Worm (Caenorhabditis elegans) whole organism, mixed stage, embryonic: ENCODE measurements around the gene gar-2.
A peak's percentile ranks its signal among the peaks of the same experiment; 100 is the strongest.

Experiments
- M03D4.4 ChIP-seq: sonication (generic microtip); optimal IDR thresholded peaks from 2 replicates; lab custom pipeline; 2017; ENCODE audit warnings: mild to moderate bottlenecking, missing genetic modification characterization, missing compliant biosample characterization
- bed-3 ChIP-seq: fragments of 200-800 bp; sonication (Bioruptor generic); optimal IDR thresholded peaks from 3 replicates; lab custom pipeline; 2018; ENCODE audit warnings: mild to moderate bottlenecking, missing genetic modification characterization, moderate library complexity, missing compliant biosample characterization
- blmp-1 ChIP-seq: fragments of 150-350 bp; optimal IDR thresholded peaks from 2 replicates; lab custom pipeline; 2014; ENCODE audit warnings: missing biosample characterization, missing genetic modification characterization
- ceh-39 ChIP-seq: fragments of 150-350 bp; optimal IDR thresholded peaks from 2 replicates; lab custom pipeline; 2014; ENCODE audit warnings: missing biosample characterization, missing genetic modification characterization
- ceh-43 ChIP-seq: fragments of 200-800 bp; sonication (Bioruptor generic); optimal IDR thresholded peaks from 2 replicates; lab custom pipeline; 2018; ENCODE audit warnings: mild to moderate bottlenecking, missing genetic modification characterization, moderate library complexity, missing compliant biosample characterization
- ces-1 ChIP-seq: fragments of 150-350 bp; optimal IDR thresholded peaks from 2 replicates; lab custom pipeline; 2014; ENCODE audit warnings: missing biosample characterization, missing genetic modification reagents, missing genetic modification characterization
- cnd-1 ChIP-seq: fragments of 200-800 bp; sonication (Bioruptor generic); optimal IDR thresholded peaks from 2 replicates; lab custom pipeline; 2018; ENCODE audit warnings: mild to moderate bottlenecking, missing genetic modification characterization, missing compliant biosample characterization
- drap-1 ChIP-seq: fragments of 200-800 bp; sonication (Bioruptor generic); optimal IDR thresholded peaks from 3 replicates; lab custom pipeline; 2018; ENCODE audit warnings: mild to moderate bottlenecking, missing genetic modification characterization, missing compliant biosample characterization
- elt-1 ChIP-seq: sonication (generic microtip); optimal IDR thresholded peaks from 2 replicates; lab custom pipeline; 2017; ENCODE audit warnings: missing genetic modification characterization, mild to moderate bottlenecking, missing compliant biosample characterization, antibody characterized with exemption, moderate library complexity, borderline replicate concordance; ENCODE audit not compliant: insufficient read depth
- elt-3 ChIP-seq: fragments of 150-350 bp; optimal IDR thresholded peaks from 2 replicates; lab custom pipeline; 2014; ENCODE audit warnings: missing biosample characterization, missing genetic modification characterization
- flh-1 ChIP-seq: fragments of 200-800 bp; sonication (Bioruptor generic); optimal IDR thresholded peaks from 2 replicates; lab custom pipeline; 2018; ENCODE audit warnings: mild to moderate bottlenecking, missing genetic modification characterization, moderate library complexity, missing compliant biosample characterization
- ham-2 ChIP-seq: fragments of 200-800 bp; sonication (Bioruptor generic); optimal IDR thresholded peaks from 2 replicates; lab custom pipeline; 2018; ENCODE audit warnings: mild to moderate bottlenecking, missing genetic modification characterization, missing compliant biosample characterization
- hlh-1 ChIP-seq: fragments of 150-350 bp; optimal IDR thresholded peaks from 2 replicates; lab custom pipeline; 2014; ENCODE audit warnings: missing biosample characterization, missing genetic modification reagents, missing genetic modification characterization
- lin-13 ChIP-seq: fragments of 150-350 bp; optimal IDR thresholded peaks from 2 replicates; lab custom pipeline; 2014; ENCODE audit warnings: missing biosample characterization, missing genetic modification characterization
- lin-32 ChIP-seq: fragments of 200-800 bp; sonication (Bioruptor generic); optimal IDR thresholded peaks from 2 replicates; lab custom pipeline; 2018; ENCODE audit warnings: mild to moderate bottlenecking, missing genetic modification characterization, missing compliant biosample characterization
- lsy-2 ChIP-seq: fragments of 150-350 bp; optimal IDR thresholded peaks from 2 replicates; lab custom pipeline; 2014; ENCODE audit warnings: missing biosample characterization, missing genetic modification characterization
- mab-5 ChIP-seq: fragments of 150-350 bp; optimal IDR thresholded peaks from 2 replicates; lab custom pipeline; 2014; ENCODE audit warnings: missing biosample characterization, missing genetic modification characterization
- mep-1 ChIP-seq: fragments of 150-350 bp; optimal IDR thresholded peaks from 2 replicates; lab custom pipeline; 2017; ENCODE audit warnings: missing biosample characterization, missing genetic modification reagents, missing genetic modification characterization, inconsistent platforms
- mls-2 ChIP-seq: sonication (generic microtip); optimal IDR thresholded peaks from 2 replicates; lab custom pipeline; 2016; ENCODE audit warnings: mild to moderate bottlenecking, missing genetic modification characterization, moderate library complexity, missing compliant biosample characterization
- nhr-12 ChIP-seq: fragments of 150-350 bp; optimal IDR thresholded peaks from 2 replicates; lab custom pipeline; 2014; ENCODE audit warnings: missing biosample characterization, missing genetic modification characterization
- nhr-237 ChIP-seq: fragments of 150-350 bp; optimal IDR thresholded peaks from 2 replicates; lab custom pipeline; 2014; ENCODE audit warnings: missing biosample characterization, missing genetic modification characterization
- nhr-28 ChIP-seq: fragments of 150-350 bp; optimal IDR thresholded peaks from 2 replicates; lab custom pipeline; 2014; ENCODE audit warnings: missing biosample characterization, missing genetic modification characterization
- nhr-76 ChIP-seq: sonication (generic microtip); optimal IDR thresholded peaks from 2 replicates; lab custom pipeline; 2017; ENCODE audit warnings: missing biosample characterization, missing genetic modification characterization
- pha-4 ChIP-seq: fragments of 150-350 bp; optimal IDR thresholded peaks from 2 replicates; lab custom pipeline; 2018; ENCODE audit warnings: missing biosample characterization, missing genetic modification reagents, missing genetic modification characterization
- sem-2 ChIP-seq: fragments of 200-800 bp; sonication (Bioruptor generic); optimal IDR thresholded peaks from 2 replicates; lab custom pipeline; 2018; ENCODE audit warnings: mild to moderate bottlenecking, missing genetic modification characterization, missing compliant biosample characterization
- snpc-4 ChIP-seq: fragments of 150-350 bp; optimal IDR thresholded peaks from 2 replicates; lab custom pipeline; 2014; ENCODE audit warnings: missing biosample characterization, missing genetic modification characterization
- sptf-1 ChIP-seq: sonication (generic microtip); optimal IDR thresholded peaks from 2 replicates; lab custom pipeline; 2017; ENCODE audit warnings: mild to moderate bottlenecking, missing genetic modification characterization, moderate library complexity, missing compliant biosample characterization
- tbx-8 ChIP-seq: fragments of 200-800 bp; sonication (Bioruptor generic); optimal IDR thresholded peaks from 2 replicates; lab custom pipeline; 2018; ENCODE audit warnings: mild to moderate bottlenecking, missing genetic modification characterization, moderate library complexity, missing compliant biosample characterization
- unc-120 ChIP-seq: sonication (generic microtip); optimal IDR thresholded peaks from 2 replicates; lab custom pipeline; 2017; ENCODE audit warnings: missing genetic modification characterization, missing compliant biosample characterization; ENCODE audit not compliant: poor library complexity, severe bottlenecking
- unc-39 ChIP-seq: fragments of 150-350 bp; optimal IDR thresholded peaks from 2 replicates; lab custom pipeline; 2014; ENCODE audit warnings: missing biosample characterization, missing genetic modification characterization
- unc-62 ChIP-seq: fragments of 150-350 bp; optimal IDR thresholded peaks from 2 replicates; lab custom pipeline; 2014; ENCODE audit warnings: missing biosample characterization, missing genetic modification reagents, missing genetic modification characterization
- zip-8 ChIP-seq: fragments of 150-350 bp; optimal IDR thresholded peaks from 2 replicates; lab custom pipeline; 2014; ENCODE audit warnings: missing biosample characterization, missing genetic modification characterization
- ztf-11 ChIP-seq: fragments of 150-350 bp; optimal IDR thresholded peaks from 2 replicates; lab custom pipeline; 2014; ENCODE audit warnings: missing biosample characterization, missing genetic modification characterization

gar-2 gene

DNA sequence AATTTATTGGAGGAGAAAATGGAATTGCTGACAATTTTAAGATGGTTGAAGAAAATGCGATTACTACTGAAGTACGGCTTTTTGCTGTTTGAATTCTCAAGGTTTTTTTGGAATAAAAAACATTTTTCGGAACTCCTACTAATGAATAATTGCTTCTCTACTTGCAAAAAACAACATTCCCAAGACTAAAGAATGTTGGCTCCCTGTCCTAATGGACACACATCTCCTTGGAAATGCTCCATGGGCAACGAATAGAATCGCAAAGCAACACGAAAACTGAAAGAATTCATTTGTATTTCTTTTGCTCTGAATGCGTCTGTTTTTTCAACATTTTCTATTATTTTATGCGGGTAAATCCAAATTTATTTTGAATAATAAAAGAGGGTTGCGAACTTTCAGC is 36.3 kb upstream of the gar-2 start, which contains the start of gene C18F10.2:
C18F10.2 (plus strand) TSS at position 301 of the 400 bp plus-strand sequence.
- TF ChIP-seq ceh-43 (no peak), pha-4 (tag; lab: Kevin White, UChicago) (no peak), mep-1 (no peak)

DNA sequence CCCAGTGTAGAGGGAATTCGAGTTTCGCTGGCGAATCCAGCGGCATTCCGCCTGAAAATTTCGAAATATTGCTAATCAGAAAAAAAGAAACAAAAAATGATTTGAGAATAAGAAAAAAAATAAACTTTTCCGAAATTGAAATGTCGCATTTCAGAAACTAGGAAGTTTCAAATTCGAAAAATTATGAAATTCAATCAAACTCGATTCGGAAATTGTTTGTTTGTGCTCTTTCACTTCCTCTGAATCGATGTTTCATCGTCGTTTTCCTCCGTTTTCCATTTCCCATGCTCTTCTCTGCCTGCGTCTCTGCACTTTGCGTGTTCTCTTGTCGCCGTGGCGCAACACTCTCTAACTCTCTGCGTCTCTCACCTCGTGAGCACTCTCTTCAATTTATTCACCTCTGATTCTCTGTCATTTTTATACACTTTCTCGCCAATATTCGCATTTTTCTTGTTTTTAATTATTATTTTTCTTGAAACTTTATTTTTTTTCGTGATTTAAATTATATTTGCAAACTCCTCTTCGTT is 30.8 kb upstream of the gar-2 start, which contains the start of gene C18F10.7:
C18F10.7 (minus strand) TSS at position 51 of the 527 bp plus-strand sequence.
- TF ChIP-seq sem-2 (GFP tag; lab: Kevin White, UChicago) (no peak), ces-1 (GFP tag; lab: Kevin White, UChicago) (peak; percentile 51), nhr-28 (tag; lab: Kevin White, UChicago) (no peak), nhr-237 (tag; lab: Kevin White, UChicago) (no peak), ham-2 (no peak), elt-3 (no peak), nhr-12 (tag; lab: Kevin White, UChicago) (no peak), M03D4.4 (no peak), mep-1 (peak; percentile 45), blmp-1 (tag; lab: Kevin White, UChicago) (no peak), pha-4 (tag; lab: Kevin White, UChicago) (peak; percentile 48), lin-13 (tag; lab: Kevin White, UChicago) (peak; percentile 21), hlh-1 (tag; lab: Kevin White, UChicago) (no peak), nhr-76 (tag; lab: Kevin White, UChicago) (no peak)

DNA sequence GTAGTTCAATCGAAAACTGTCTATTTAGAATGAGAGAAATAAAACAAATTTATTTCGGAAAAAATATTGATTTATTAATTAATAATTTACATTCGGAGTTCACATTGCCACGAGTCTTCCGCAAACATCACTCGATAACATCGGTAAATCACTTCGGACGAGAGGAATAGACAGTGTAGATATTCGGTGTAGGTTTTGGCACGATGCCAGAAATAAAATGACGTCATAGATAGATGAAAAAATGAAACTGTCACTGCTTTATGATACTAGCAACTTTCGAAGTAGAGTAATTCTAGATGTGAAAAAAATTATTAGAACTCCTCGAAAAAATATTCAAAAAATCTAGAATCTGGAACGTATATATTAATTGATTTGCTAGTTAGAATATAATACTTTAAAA is 29.7 kb upstream of the gar-2 start:
- TF ChIP-seq zip-8 (tag; lab: Kevin White, UChicago): peak; percentile 72
- TF ChIP-seq lin-13 (tag; lab: Kevin White, UChicago): no peak
- no peak for TF ChIP-seq lsy-2 (tag; lab: Kevin White, UChicago)

DNA sequence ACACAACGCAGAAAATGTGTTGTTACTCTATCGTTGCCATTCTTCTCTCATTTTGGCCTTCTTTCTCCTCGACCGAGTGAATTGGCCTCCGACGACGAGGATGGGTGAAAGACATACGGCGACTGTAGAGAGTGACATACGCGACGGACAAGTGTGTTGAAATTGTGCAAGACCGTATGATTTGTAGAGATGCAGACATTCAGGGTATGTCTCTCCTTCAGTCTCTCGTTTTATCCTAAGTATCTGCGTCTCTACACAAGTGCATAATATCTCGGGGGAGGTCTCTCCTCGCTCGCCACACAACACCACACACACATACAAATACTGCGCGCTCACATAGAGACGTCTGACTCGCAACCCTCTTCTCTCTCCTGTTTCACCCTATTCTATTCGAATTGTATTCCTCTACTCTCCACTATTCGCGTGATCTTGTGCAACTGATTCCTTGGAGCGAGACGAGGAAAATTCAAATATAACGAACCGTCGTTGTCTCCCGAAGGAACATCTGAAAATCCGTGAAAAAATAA is 29.0 kb upstream of the gar-2 start, which contains the start of gene hmg-1.2:
hmg-1.2 (plus strand) TSS at position 311 of the 527 bp plus-strand sequence.
- no peak for TF ChIP-seq mep-1
- peak; percentile 13 for TF ChIP-seq blmp-1 (tag; lab: Kevin White, UChicago)
- TF ChIP-seq drap-1: peak; percentile 59
- peak; percentile 11 for TF ChIP-seq ham-2
- peak; percentile 74 for TF ChIP-seq ces-1 (GFP tag; lab: Kevin White, UChicago)
- peak; percentile 62 for TF ChIP-seq sptf-1 (tag; lab: Kevin White, UChicago)
- no peak for TF ChIP-seq M03D4.4
- TF ChIP-seq lin-13 (tag; lab: Kevin White, UChicago): peak; percentile 67
- TF ChIP-seq mab-5 (tag; lab: Kevin White, UChicago): no peak
- no peak for TF ChIP-seq ceh-43
- TF ChIP-seq mls-2 (tag; lab: Kevin White, UChicago): peak; percentile 65
- peak; percentile 73 for TF ChIP-seq cnd-1 (tag; lab: Kevin White, UChicago)
- peak; percentile 92 for TF ChIP-seq unc-62
- peak; percentile 56 for TF ChIP-seq nhr-237 (tag; lab: Kevin White, UChicago)
- peak; percentile 68 for TF ChIP-seq lsy-2 (tag; lab: Kevin White, UChicago)
- TF ChIP-seq nhr-28 (tag; lab: Kevin White, UChicago): no peak
- peak; percentile 32 for TF ChIP-seq unc-39 (tag; lab: Kevin White, UChicago)
- peak; percentile 82 for TF ChIP-seq unc-120 (tag; lab: Kevin White, UChicago)
- TF ChIP-seq ztf-11 (tag; lab: Kevin White, UChicago): no peak
- no peak for TF ChIP-seq lin-32 (GFP tag; lab: Kevin White, UChicago)
- peak; percentile 4 for TF ChIP-seq ceh-39 (tag; lab: Kevin White, UChicago)
- peak; percentile 0 for TF ChIP-seq pha-4 (tag; lab: Kevin White, UChicago)
- TF ChIP-seq, all 35 proteins: peak for 15

DNA sequence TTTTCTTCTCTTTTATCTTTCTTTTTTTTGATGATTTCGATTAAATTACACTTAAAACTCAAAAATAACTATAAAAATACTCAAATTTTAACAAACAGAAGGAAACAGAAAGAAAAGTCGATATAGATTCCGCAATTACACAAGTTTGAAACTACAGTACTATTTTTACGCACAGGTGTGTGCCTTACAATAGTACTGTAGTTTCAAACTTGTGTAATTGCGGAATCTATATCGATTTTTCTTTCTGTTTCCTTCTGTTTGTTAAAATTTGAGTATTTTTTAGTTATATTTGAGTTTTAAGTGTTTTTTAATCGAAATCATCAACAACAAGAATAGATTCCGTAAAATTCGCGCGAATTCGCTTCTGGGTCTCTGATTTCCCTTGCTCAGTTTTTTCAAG is 26.1 kb upstream of the gar-2 start:
- TF ChIP-seq mab-5 (tag; lab: Kevin White, UChicago) (no peak), cnd-1 (tag; lab: Kevin White, UChicago) (no peak), sem-2 (GFP tag; lab: Kevin White, UChicago) (no peak), ham-2 (no peak), nhr-12 (tag; lab: Kevin White, UChicago) (no peak), zip-8 (tag; lab: Kevin White, UChicago) (no peak), bed-3 (GFP tag; lab: Kevin White, UChicago) (no peak), flh-1 (no peak), pha-4 (tag; lab: Kevin White, UChicago) (no peak), tbx-8 (GFP tag; lab: Kevin White, UChicago) (no peak), snpc-4 (tag; lab: Kevin White, UChicago) (no peak), nhr-237 (tag; lab: Kevin White, UChicago) (no peak), sptf-1 (tag; lab: Kevin White, UChicago) (no peak), elt-1 (tag; lab: Kevin White, UChicago) (no peak), ces-1 (GFP tag; lab: Kevin White, UChicago) (no peak), unc-62 (no peak)
